Fruit fly (Drosophila melanogaster) whole organism, embryonic: ENCODE measurements around the gene Tsp2A.
A peak's percentile ranks its signal among the peaks of the same experiment; 100 is the strongest.

Source experiments
- Aef1 ChIP-seq: fragments of 200-800 bp; sonication (Bioruptor generic); IDR thresholded peaks from 3 replicates; pipeline ENCODE4 v1.3.6; 2022; ENCODE audit warnings: missing biosample characterization, missing genetic modification characterization
- B-H2 ChIP-seq: fragments of 200-800 bp; sonication (Bioruptor generic); optimal IDR thresholded peaks from 2 replicates; lab custom pipeline; 2018; ENCODE audit warnings: missing biosample characterization, mild to moderate bottlenecking, missing genetic modification characterization
- CG10321 ChIP-seq: fragments of 200-800 bp; sonication (Bioruptor generic); IDR thresholded peaks from 2 replicates; pipeline ENCODE4 v1.3.6; 2022; ENCODE audit warnings: missing biosample characterization, missing genetic modification characterization
- CG10543 ChIP-seq: fragments of 200-800 bp; sonication (Bioruptor generic); optimal IDR thresholded peaks from 3 replicates; lab custom pipeline; 2017; ENCODE audit warnings: missing biosample characterization, mild to moderate bottlenecking, missing genetic modification characterization, moderate library complexity
- CG10654 ChIP-seq: fragments of 200-800 bp; sonication (Bioruptor generic); optimal IDR thresholded peaks from 2 replicates; lab custom pipeline; 2016; ENCODE audit warnings: missing biosample characterization, missing genetic modification characterization
- CG10979 ChIP-seq: fragments of 200-800 bp; sonication (Bioruptor generic); optimal IDR thresholded peaks from 2 replicates; lab custom pipeline; 2018; ENCODE audit warnings: missing biosample characterization, mild to moderate bottlenecking, missing genetic modification characterization, moderate library complexity
- CG11456 ChIP-seq: fragments of 200-800 bp; sonication (Bioruptor generic); IDR thresholded peaks from 3 replicates; pipeline ENCODE4 v1.3.6; 2022; ENCODE audit warnings: missing biosample characterization, missing genetic modification characterization
- CG12219 ChIP-seq: fragments of 200-800 bp; sonication (Bioruptor generic); optimal IDR thresholded peaks from 3 replicates; lab custom pipeline; 2018; ENCODE audit warnings: missing biosample characterization, mild to moderate bottlenecking, missing genetic modification characterization
- CG13775 ChIP-seq: fragments of 200-800 bp; sonication (Bioruptor generic); optimal IDR thresholded peaks from 3 replicates; lab custom pipeline; 2017; ENCODE audit warnings: missing biosample characterization, mild to moderate bottlenecking, missing genetic modification characterization
- CG15073 ChIP-seq: fragments of 200-800 bp; sonication (Bioruptor generic); optimal IDR thresholded peaks from 2 replicates; lab custom pipeline; 2016; ENCODE audit warnings: missing biosample characterization, missing genetic modification characterization
- CG15601 ChIP-seq: fragments of 200-800 bp; sonication (Bioruptor generic); optimal IDR thresholded peaks from 3 replicates; lab custom pipeline; 2019; ENCODE audit warnings: missing biosample characterization, mild to moderate bottlenecking, missing genetic modification characterization, moderate library complexity
- CG1832 ChIP-seq: fragments of 200-800 bp; sonication (Bioruptor generic); optimal IDR thresholded peaks from 2 replicates; lab custom pipeline; 2017; ENCODE audit warnings: missing biosample characterization, mild to moderate bottlenecking, missing genetic modification characterization, inconsistent platforms
- CG18764 ChIP-seq: fragments of 200-800 bp; sonication (Bioruptor generic); optimal IDR thresholded peaks from 3 replicates; lab custom pipeline; 2016; ENCODE audit warnings: missing biosample characterization, missing genetic modification characterization
- CG30431 ChIP-seq: fragments of 200-800 bp; sonication (Bioruptor generic); optimal IDR thresholded peaks from 2 replicates; lab custom pipeline; 2017; ENCODE audit warnings: missing biosample characterization, missing genetic modification characterization
- CG31441 ChIP-seq: fragments of 200-800 bp; sonication (Bioruptor generic); IDR thresholded peaks from 2 replicates; pipeline ENCODE4 v1.3.6; 2022; ENCODE audit warnings: missing biosample characterization, missing genetic modification characterization
- CG4424 ChIP-seq: fragments of 200-800 bp; sonication (Bioruptor generic); optimal IDR thresholded peaks from 3 replicates; lab custom pipeline; 2016; ENCODE audit warnings: missing biosample characterization, missing genetic modification characterization
- CG6765 ChIP-seq: fragments of 200-800 bp; sonication (Bioruptor generic); optimal IDR thresholded peaks from 3 replicates; lab custom pipeline; 2017; ENCODE audit warnings: missing biosample characterization, mild to moderate bottlenecking, missing genetic modification characterization
- CG7271 ChIP-seq: fragments of 200-800 bp; sonication (Bioruptor generic); optimal IDR thresholded peaks from 2 replicates; lab custom pipeline; 2018; ENCODE audit warnings: missing biosample characterization, mild to moderate bottlenecking, missing genetic modification characterization, moderate library complexity
- CG7987 ChIP-seq: fragments of 200-800 bp; sonication (Bioruptor generic); optimal IDR thresholded peaks from 2 replicates; lab custom pipeline; 2018; ENCODE audit warnings: missing biosample characterization, mild to moderate bottlenecking, missing genetic modification characterization, moderate library complexity
- CG8924 ChIP-seq: fragments of 200-800 bp; optimal IDR thresholded peaks from 3 replicates; lab custom pipeline; 2019; ENCODE audit warnings: missing biosample characterization, mild to moderate bottlenecking, missing genetic modification characterization, moderate library complexity
- CG9609 ChIP-seq: fragments of 200-800 bp; sonication (Bioruptor generic); optimal IDR thresholded peaks from 3 replicates; lab custom pipeline; 2016; ENCODE audit warnings: missing biosample characterization, missing genetic modification characterization
- Dek ChIP-seq: fragments of 200-800 bp; sonication (Bioruptor generic); optimal IDR thresholded peaks from 3 replicates; lab custom pipeline; 2019; ENCODE audit warnings: missing biosample characterization, mild to moderate bottlenecking, missing genetic modification characterization, moderate library complexity
- Drgx ChIP-seq: fragments of 200-800 bp; sonication (Bioruptor generic); IDR thresholded peaks from 2 replicates; pipeline ENCODE4 v1.3.6; 2022; ENCODE audit warnings: missing biosample characterization, missing genetic modification characterization
- HLH3B ChIP-seq: fragments of 200-800 bp; sonication (Bioruptor generic); IDR thresholded peaks from 2 replicates; pipeline ENCODE4 v1.3.6; 2022; ENCODE audit warnings: missing biosample characterization, missing genetic modification characterization
- HLH4C ChIP-seq: fragments of 200-800 bp; sonication (Bioruptor generic); IDR thresholded peaks from 3 replicates; pipeline ENCODE4 v1.3.6; 2022; ENCODE audit warnings: missing biosample characterization, missing genetic modification characterization; ENCODE audit not compliant: partially characterized antibody
- HLHmδ ChIP-seq: fragments of 200-800 bp; sonication (Bioruptor generic); optimal IDR thresholded peaks from 2 replicates; lab custom pipeline; 2018; ENCODE audit warnings: missing biosample characterization, mild to moderate bottlenecking, missing genetic modification characterization, moderate library complexity
- Lpt ChIP-seq: fragments of >200 bp; optimal IDR thresholded peaks from 2 replicates; lab custom pipeline; 2018; ENCODE audit warnings: missing biosample characterization, missing genetic modification characterization
- Sin3A ChIP-seq: fragments of >200 bp; optimal IDR thresholded peaks from 2 replicates; lab custom pipeline; 2018
- Sry-δ ChIP-seq: fragments of 200-800 bp; sonication (Bioruptor generic); optimal IDR thresholded peaks from 2 replicates; lab custom pipeline; 2016; ENCODE audit warnings: missing biosample characterization, missing genetic modification characterization
- Stat92E ChIP-seq, 3 experiments: fragments of >200 bp in 2 of 3; fragments of 200-800 bp in 1 of 3; sonication (Bioruptor generic) in 1 of 3; optimal IDR thresholded peaks; 2 replicates each; lab custom pipeline; 2017 to 2019; ENCODE audit warnings: missing biosample characterization in 3 of 3, missing genetic modification characterization in 3 of 3, mild to moderate bottlenecking in 1 of 3, moderate library complexity in 1 of 3
- aop ChIP-seq: fragments of 200-800 bp; sonication (Bioruptor generic); IDR thresholded peaks from 2 replicates; pipeline ENCODE4 v1.3.6; 2022; ENCODE audit warnings: missing biosample characterization, missing genetic modification characterization
- ara ChIP-seq: fragments of 200-800 bp; sonication (Bioruptor generic); IDR thresholded peaks from 2 replicates; pipeline ENCODE4 v1.3.6; 2022; ENCODE audit warnings: missing biosample characterization, missing genetic modification characterization
- chn ChIP-seq: fragments of 200-800 bp; sonication (Bioruptor generic); optimal IDR thresholded peaks from 2 replicates; lab custom pipeline; 2016; ENCODE audit warnings: missing biosample characterization, missing genetic modification characterization
- dati ChIP-seq: fragments of 200-800 bp; sonication (Bioruptor generic); IDR thresholded peaks from 2 replicates; pipeline ENCODE4 v1.3.6; 2022; ENCODE audit warnings: missing biosample characterization, missing genetic modification characterization
- dmrt99B ChIP-seq: fragments of 200-800 bp; sonication (Bioruptor generic); optimal IDR thresholded peaks from 2 replicates; lab custom pipeline; 2018; ENCODE audit warnings: missing biosample characterization, mild to moderate bottlenecking, missing genetic modification characterization, moderate library complexity
- fd64A ChIP-seq: fragments of 200-800 bp; sonication (Bioruptor generic); optimal IDR thresholded peaks from 3 replicates; lab custom pipeline; 2018; ENCODE audit warnings: missing biosample characterization, mild to moderate bottlenecking, missing genetic modification characterization
- fd96Cb ChIP-seq: fragments of 200-800 bp; sonication (Bioruptor generic); optimal IDR thresholded peaks from 2 replicates; lab custom pipeline; 2018; ENCODE audit warnings: missing biosample characterization, mild to moderate bottlenecking, missing genetic modification characterization, moderate library complexity
- gcm2 ChIP-seq: fragments of 200-800 bp; sonication (Bioruptor generic); optimal IDR thresholded peaks from 2 replicates; lab custom pipeline; 2016; ENCODE audit warnings: missing biosample characterization, missing genetic modification characterization
- kah ChIP-seq: fragments of 200-800 bp; sonication (Bioruptor generic); optimal IDR thresholded peaks from 2 replicates; lab custom pipeline; 2018; ENCODE audit warnings: missing biosample characterization, mild to moderate bottlenecking, missing genetic modification characterization
- lbe ChIP-seq: fragments of 200-800 bp; sonication (Bioruptor generic); optimal IDR thresholded peaks from 2 replicates; lab custom pipeline; 2016; ENCODE audit warnings: missing biosample characterization, mild to moderate bottlenecking, missing genetic modification characterization
- nerfin-1 ChIP-seq: fragments of 200-800 bp; sonication (Bioruptor generic); optimal IDR thresholded peaks from 3 replicates; lab custom pipeline; 2019; ENCODE audit warnings: missing biosample characterization, mild to moderate bottlenecking, missing genetic modification characterization, moderate library complexity
- pzg ChIP-seq: fragments of 200-800 bp; sonication (Bioruptor generic); optimal IDR thresholded peaks from 3 replicates; lab custom pipeline; 2018; ENCODE audit warnings: missing biosample characterization, mild to moderate bottlenecking, missing genetic modification characterization, moderate library complexity
- row ChIP-seq: fragments of 200-800 bp; sonication (Bioruptor generic); IDR thresholded peaks from 3 replicates; pipeline ENCODE4 v1.3.6; 2022; ENCODE audit warnings: missing biosample characterization, missing genetic modification characterization
- run ChIP-seq: fragments of 200-800 bp; sonication (Bioruptor generic); optimal IDR thresholded peaks from 3 replicates; lab custom pipeline; 2018; ENCODE audit warnings: missing biosample characterization, mild to moderate bottlenecking, missing genetic modification characterization
- schlank ChIP-seq: fragments of 200-800 bp; sonication (Bioruptor generic); optimal IDR thresholded peaks from 2 replicates; lab custom pipeline; 2018; ENCODE audit warnings: missing biosample characterization, mild to moderate bottlenecking, missing genetic modification characterization
- scrt ChIP-seq: fragments of 200-800 bp; sonication (Bioruptor generic); optimal IDR thresholded peaks from 2 replicates; lab custom pipeline; 2018; ENCODE audit warnings: missing biosample characterization, mild to moderate bottlenecking, missing genetic modification characterization, moderate library complexity
- sd ChIP-seq: fragments of 200-800 bp; sonication (Bioruptor generic); optimal IDR thresholded peaks from 3 replicates; lab custom pipeline; 2018; ENCODE audit warnings: missing biosample characterization, mild to moderate bottlenecking, missing genetic modification characterization, moderate library complexity
- sob ChIP-seq: fragments of 200-800 bp; sonication (Bioruptor generic); IDR thresholded peaks from 2 replicates; pipeline ENCODE4 v1.3.6; 2022; ENCODE audit warnings: missing biosample characterization, missing genetic modification characterization
- sr ChIP-seq: fragments of 200-800 bp; sonication (Bioruptor generic); IDR thresholded peaks from 3 replicates; pipeline ENCODE4 v1.3.6; 2022; ENCODE audit warnings: missing biosample characterization, missing genetic modification characterization
- ttk ChIP-seq: fragments of 200-800 bp; sonication (Bioruptor generic); IDR thresholded peaks from 2 replicates; pipeline ENCODE4 v2.1.2; 2022; ENCODE audit warnings: missing biosample characterization, missing genetic modification characterization
- zen ChIP-seq: fragments of 200-800 bp; sonication (Bioruptor generic); optimal IDR thresholded peaks from 3 replicates; lab custom pipeline; 2018; ENCODE audit warnings: missing biosample characterization, mild to moderate bottlenecking, missing genetic modification characterization, moderate library complexity
- zen2 ChIP-seq: fragments of 200-800 bp; sonication (Bioruptor generic); IDR thresholded peaks from 3 replicates; pipeline ENCODE4 v1.3.6; 2022; ENCODE audit warnings: missing biosample characterization, missing genetic modification characterization; ENCODE audit not compliant: partially characterized antibody

The Tsp2A gene

dm6 chrX:1392875-1393274 is 46.5 kb downstream of the Tsp2A start, which contains the start of gene Rilpl (continued):
- TF ChIP-seq fd96Cb (tag; lab: Kevin White, UChicago), result no peak
- TF ChIP-seq CG31441 (GFP tag; lab: Robert Waterston, UW), result no peak
- TF ChIP-seq Lpt (GFP tag; lab: Kevin White, UChicago), result no peak
- TF ChIP-seq Dek (tag; lab: Kevin White, UChicago), result no peak
- TF ChIP-seq zen, result peak; percentile 13
- peak; percentile 52 for TF ChIP-seq sd (tag; lab: Kevin White, UChicago)
- no peak for TF ChIP-seq gcm2 (GFP tag; lab: Kevin White, UChicago)
- TF ChIP-seq Sry-δ (GFP tag; lab: Kevin White, UChicago), result peak; percentile 40
- no peak for TF ChIP-seq CG1832 (GFP tag; lab: Kevin White, UChicago)
- peak; percentile 9 for TF ChIP-seq CG15601 (tag; lab: Kevin White, UChicago)
- no peak for TF ChIP-seq ara (GFP tag; lab: Robert Waterston, UW)
- no peak for TF ChIP-seq schlank (tag; lab: Kevin White, UChicago)
- peak; percentile 50; the same call in 1 of the 2 replicates for TF ChIP-seq sob
- no peak for TF ChIP-seq nerfin-1 (tag; lab: Kevin White, UChicago)
- no peak for TF ChIP-seq ttk (GFP tag; lab: Robert Waterston, UW)
- TF ChIP-seq CG18764 (GFP tag; lab: Kevin White, UChicago), result no peak
- TF ChIP-seq Aef1 (GFP tag; lab: Robert Waterston, UW), result no peak
- no peak for TF ChIP-seq scrt (GFP tag; lab: Kevin White, UChicago)
- TF ChIP-seq lbe, result no peak
- no peak for TF ChIP-seq CG15073
- no peak for TF ChIP-seq CG10543 (GFP tag; lab: Kevin White, UChicago)
- no peak for TF ChIP-seq dati (GFP tag; lab: Robert Waterston, UW)
- TF ChIP-seq CG6765 (GFP tag; lab: Kevin White, UChicago), result no peak
- peak; percentile 24 for TF ChIP-seq B-H2 (GFP tag; lab: Kevin White, UChicago)
- no peak for TF ChIP-seq CG12219 (GFP tag; lab: Kevin White, UChicago)
- TF ChIP-seq fd64A, result no peak
- no peak for TF ChIP-seq Drgx (GFP tag; lab: Robert Waterston, UW)
- TF ChIP-seq CG7271 (tag; lab: Kevin White, UChicago), result no peak
- TF ChIP-seq pzg (GFP tag; lab: Kevin White, UChicago), result peak; percentile 93
- TF ChIP-seq chn (GFP tag; lab: Kevin White, UChicago), result no peak
- TF ChIP-seq Sin3A (lab: Kevin White, UChicago), result no peak
- no peak for TF ChIP-seq kah (GFP tag; lab: Kevin White, UChicago)
- TF ChIP-seq CG30431 (GFP tag; lab: Kevin White, UChicago), result no peak
- no peak for TF ChIP-seq CG13775 (GFP tag; lab: Kevin White, UChicago)
- peak; percentile 55; the same call in 2 of the 3 replicates for TF ChIP-seq HLH4C (GFP tag; lab: Robert Waterston, UW)
- no peak for TF ChIP-seq CG9609 (GFP tag; lab: Kevin White, UChicago)
- no peak for TF ChIP-seq aop (GFP tag; lab: Robert Waterston, UW)
- no peak for TF ChIP-seq Stat92E (GFP tag; optimal IDR thresholded peaks at IDR 0.05; lab: Kevin White, UChicago)
- no peak for TF ChIP-seq run
- no peak for TF ChIP-seq HLHmδ
- no peak for TF ChIP-seq HLH3B
- TF ChIP-seq CG4424 (GFP tag; lab: Kevin White, UChicago), result no peak
- TF ChIP-seq sr (GFP tag; lab: Robert Waterston, UW), result no peak
- TF ChIP-seq CG11456, result 0 out of 3 replicates have a peak, but pooled peaks have one; percentile 24
- TF ChIP-seq CG10979, result no peak
- TF ChIP-seq zen2, result peak; percentile 53; the same call in 1 of the 3 replicates
- no peak for TF ChIP-seq CG10321 (GFP tag; lab: Robert Waterston, UW)
- TF ChIP-seq row, result peak; percentile 33; the same call in 1 of the 3 replicates
- no peak for TF ChIP-seq dmrt99B
- TF ChIP-seq CG10654 (GFP tag; lab: Kevin White, UChicago), result no peak
- TF ChIP-seq CG8924 (tag; lab: Kevin White, UChicago), result peak; percentile 5
- peak; percentile 29 for TF ChIP-seq CG7987 (GFP tag; lab: Kevin White, UChicago)
